Fruit fly (Drosophila melanogaster) whole organism, embryonic: ENCODE measurements around the gene Polr3E.

ENCODE experiments used
- Adf1 ChIP-seq: fragments of 200-800 bp; sonication (Bioruptor generic); IDR thresholded peaks from 2 replicates; pipeline ENCODE4 v1.3.6; 2022; ENCODE audit warnings: missing biosample characterization, missing genetic modification characterization
- Aef1 ChIP-seq: fragments of 200-800 bp; sonication (Bioruptor generic); IDR thresholded peaks from 3 replicates; pipeline ENCODE4 v1.3.6; 2022; ENCODE audit warnings: missing biosample characterization, missing genetic modification characterization
- Asciz ChIP-seq: fragments of 200-800 bp; sonication (Bioruptor generic); optimal IDR thresholded peaks from 2 replicates; lab custom pipeline; 2017; ENCODE audit warnings: missing biosample characterization, mild to moderate bottlenecking, missing genetic modification characterization, missing genetic modification reagents
- Awh ChIP-seq: fragments of 200-800 bp; sonication (Bioruptor generic); IDR thresholded peaks from 2 replicates; pipeline ENCODE4, ENCODE4 v1.3.6; 2022; ENCODE audit warnings: missing biosample characterization, missing genetic modification characterization
- CG10979 ChIP-seq: fragments of 200-800 bp; sonication (Bioruptor generic); optimal IDR thresholded peaks from 2 replicates; lab custom pipeline; 2018; ENCODE audit warnings: missing biosample characterization, mild to moderate bottlenecking, missing genetic modification characterization, moderate library complexity
- CG11456 ChIP-seq: fragments of 200-800 bp; sonication (Bioruptor generic); IDR thresholded peaks from 3 replicates; pipeline ENCODE4 v1.3.6; 2022; ENCODE audit warnings: missing biosample characterization, missing genetic modification characterization
- CG11696 ChIP-seq: fragments of 200-800 bp; sonication (Bioruptor generic); IDR thresholded peaks from 2 replicates; pipeline ENCODE4 v1.3.6; 2022; ENCODE audit warnings: missing biosample characterization, missing genetic modification characterization
- CG12219 ChIP-seq: fragments of 200-800 bp; sonication (Bioruptor generic); optimal IDR thresholded peaks from 3 replicates; lab custom pipeline; 2018; ENCODE audit warnings: missing biosample characterization, mild to moderate bottlenecking, missing genetic modification characterization
- CG15011 ChIP-seq: fragments of 200-800 bp; sonication (Bioruptor generic); optimal IDR thresholded peaks from 3 replicates; lab custom pipeline; 2018; ENCODE audit warnings: missing biosample characterization, mild to moderate bottlenecking, missing genetic modification characterization
- CG15073 ChIP-seq: fragments of 200-800 bp; sonication (Bioruptor generic); optimal IDR thresholded peaks from 2 replicates; lab custom pipeline; 2016; ENCODE audit warnings: missing biosample characterization, missing genetic modification characterization
- CG1529 ChIP-seq: fragments of 200-800 bp; sonication (Bioruptor generic); optimal IDR thresholded peaks from 3 replicates; lab custom pipeline; 2018; ENCODE audit warnings: missing biosample characterization, missing genetic modification characterization
- CG2889 ChIP-seq: fragments of 200-800 bp; sonication (Bioruptor generic); IDR thresholded peaks from 3 replicates; pipeline ENCODE4 v1.3.6; 2022; ENCODE audit warnings: missing biosample characterization, missing genetic modification characterization
- CG32532 ChIP-seq: fragments of 200-800 bp; sonication (Bioruptor generic); IDR thresholded peaks from 2 replicates; pipeline ENCODE4 v1.3.6; 2022; ENCODE audit warnings: missing biosample characterization, missing genetic modification characterization
- CG3407 ChIP-seq: fragments of 200-800 bp; sonication (Bioruptor generic); optimal IDR thresholded peaks from 2 replicates; lab custom pipeline; 2018; ENCODE audit warnings: missing biosample characterization, mild to moderate bottlenecking, missing genetic modification characterization
- CG4404 ChIP-seq: fragments of 200-800 bp; sonication (Bioruptor generic); IDR thresholded peaks from 2 replicates; pipeline ENCODE4 v1.3.6; 2022; ENCODE audit warnings: missing biosample characterization, missing genetic modification characterization
- CG6791 ChIP-seq: fragments of 200-800 bp; sonication (Bioruptor generic); IDR thresholded peaks from 3 replicates; pipeline ENCODE4 v1.3.6; 2022; ENCODE audit warnings: missing biosample characterization, missing genetic modification characterization; ENCODE audit not compliant: partially characterized antibody
- CG6854 ChIP-seq: fragments of 200-800 bp; sonication (Bioruptor generic); optimal IDR thresholded peaks from 3 replicates; lab custom pipeline; 2017; ENCODE audit warnings: missing biosample characterization, mild to moderate bottlenecking, missing genetic modification characterization
- CG8089 ChIP-seq: fragments of 200-800 bp; sonication (Bioruptor generic); optimal IDR thresholded peaks from 3 replicates; lab custom pipeline; 2016; ENCODE audit warnings: missing biosample characterization, missing genetic modification characterization
- CG8281 ChIP-seq: fragments of 200-800 bp; sonication (Bioruptor generic); optimal IDR thresholded peaks from 2 replicates; lab custom pipeline; 2018; ENCODE audit warnings: missing biosample characterization, mild to moderate bottlenecking, missing genetic modification characterization, moderate library complexity
- Chrac-16 ChIP-seq: fragments of 200-800 bp; sonication (Bioruptor generic); optimal IDR thresholded peaks from 3 replicates; lab custom pipeline; 2016; ENCODE audit warnings: missing biosample characterization, missing genetic modification characterization
- Dref ChIP-seq: fragments of 200-800 bp; sonication (Bioruptor generic); IDR thresholded peaks from 2 replicates; pipeline ENCODE4 v1.3.6; 2022; ENCODE audit warnings: missing biosample characterization, missing genetic modification characterization
- HmgZ ChIP-seq: fragments of 200-800 bp; sonication (Bioruptor generic); optimal IDR thresholded peaks from 2 replicates; lab custom pipeline; 2018; ENCODE audit warnings: missing biosample characterization, mild to moderate bottlenecking, missing genetic modification characterization
- Hmr ChIP-seq: fragments of 200-800 bp; sonication (Bioruptor generic); optimal IDR thresholded peaks from 3 replicates; lab custom pipeline; 2017; ENCODE audit warnings: mild to moderate bottlenecking, missing biosample characterization, missing genetic modification reagents, missing genetic modification characterization
- Hr78 ChIP-seq, 2 experiments: fragments of 200-800 bp in 1 of 2; fragments of >200 bp in 1 of 2; sonication (Bioruptor generic) in 1 of 2; optimal IDR thresholded peaks; 2 replicates each; lab custom pipeline; 2017 to 2019; ENCODE audit warnings: missing biosample characterization in 2 of 2, missing genetic modification characterization in 2 of 2, mild to moderate bottlenecking in 1 of 2, moderate library complexity in 1 of 2
- MTF-1 ChIP-seq: fragments of 200-800 bp; sonication (Bioruptor generic); optimal IDR thresholded peaks from 2 replicates; lab custom pipeline; 2018; ENCODE audit warnings: missing biosample characterization, mild to moderate bottlenecking, missing genetic modification characterization, borderline replicate concordance
- Mrtf ChIP-seq: fragments of 200-800 bp; sonication (Bioruptor generic); IDR thresholded peaks from 3 replicates; pipeline ENCODE4 v1.3.6; 2022; ENCODE audit warnings: missing biosample characterization, missing genetic modification characterization
- NFAT ChIP-seq: fragments of 200-800 bp; sonication (Bioruptor generic); IDR thresholded peaks from 2 replicates; pipeline ENCODE4 v1.3.6; 2022; ENCODE audit warnings: missing biosample characterization, missing genetic modification characterization
- Neu2 ChIP-seq: fragments of 200-800 bp; sonication (Bioruptor generic); optimal IDR thresholded peaks from 3 replicates; lab custom pipeline; 2016; ENCODE audit warnings: missing biosample characterization, missing genetic modification characterization, borderline replicate concordance
- Nf-YA ChIP-seq: fragments of 200-800 bp; sonication (Bioruptor generic); IDR thresholded peaks from 2 replicates; pipeline ENCODE4 v1.3.6; 2022; ENCODE audit warnings: missing biosample characterization, missing genetic modification characterization
- NfI ChIP-seq: fragments of 200-800 bp; sonication (Bioruptor generic); optimal IDR thresholded peaks from 3 replicates; lab custom pipeline; 2018; ENCODE audit warnings: missing biosample characterization, mild to moderate bottlenecking, missing genetic modification characterization, moderate library complexity
- Optix ChIP-seq: fragments of 200-800 bp; sonication (Bioruptor generic); IDR thresholded peaks from 3 replicates; pipeline ENCODE4 v1.3.6; 2022; ENCODE audit warnings: missing biosample characterization, missing genetic modification characterization
- Taf1 ChIP-seq: fragments of 200-800 bp; sonication (Bioruptor generic); IDR thresholded peaks from 2 replicates; pipeline ENCODE4 v1.3.6; 2022; ENCODE audit warnings: missing biosample characterization, missing genetic modification characterization
- Tbp ChIP-seq: fragments of >200 bp; optimal IDR thresholded peaks from 2 replicates; lab custom pipeline; 2018; ENCODE audit warnings: missing biosample characterization, missing genetic modification characterization
- Xrp1 ChIP-seq: fragments of 200-800 bp; sonication (Bioruptor generic); IDR thresholded peaks from 2 replicates; pipeline ENCODE4 v1.3.6; 2022; ENCODE audit warnings: missing biosample characterization, missing genetic modification characterization
- YL-1 ChIP-seq: fragments of 200-800 bp; sonication (Bioruptor generic); optimal IDR thresholded peaks from 3 replicates; lab custom pipeline; 2017; ENCODE audit warnings: missing biosample characterization, mild to moderate bottlenecking, missing genetic modification characterization
- ac ChIP-seq: fragments of 200-800 bp; sonication (Bioruptor generic); optimal IDR thresholded peaks from 3 replicates; lab custom pipeline; 2017; ENCODE audit warnings: missing biosample characterization, mild to moderate bottlenecking, missing genetic modification characterization
- az2 ChIP-seq: fragments of 200-800 bp; sonication (Bioruptor generic); optimal IDR thresholded peaks from 3 replicates; lab custom pipeline; 2016; ENCODE audit warnings: missing biosample characterization, missing genetic modification characterization
- cad ChIP-seq: fragments of >200 bp; optimal IDR thresholded peaks from 2 replicates; lab custom pipeline; 2017; ENCODE audit warnings: missing biosample characterization, missing genetic modification characterization
- chm ChIP-seq: fragments of 200-800 bp; sonication (Bioruptor generic); IDR thresholded peaks from 2 replicates; pipeline ENCODE4 v1.3.6; 2022; ENCODE audit warnings: missing biosample characterization, missing genetic modification characterization
- emc ChIP-seq: fragments of 200-800 bp; sonication (Bioruptor generic); optimal IDR thresholded peaks from 2 replicates; lab custom pipeline; 2016; ENCODE audit warnings: missing biosample characterization, missing genetic modification characterization
- her ChIP-seq: fragments of 200-800 bp; sonication (Bioruptor generic); optimal IDR thresholded peaks from 2 replicates; lab custom pipeline; 2016; ENCODE audit warnings: missing biosample characterization, missing genetic modification characterization
- jing ChIP-seq: fragments of 200-800 bp; sonication (Bioruptor generic); optimal IDR thresholded peaks from 2 replicates; lab custom pipeline; 2018; ENCODE audit warnings: missing biosample characterization, mild to moderate bottlenecking, missing genetic modification characterization
- nom ChIP-seq: fragments of 200-800 bp; sonication (Bioruptor generic); optimal IDR thresholded peaks from 2 replicates; lab custom pipeline; 2017; ENCODE audit warnings: missing biosample characterization, missing genetic modification characterization, mild to moderate bottlenecking, moderate library complexity, missing genetic modification reagents
- p53 ChIP-seq: fragments of 200-800 bp; sonication (Bioruptor generic); optimal IDR thresholded peaks from 2 replicates; lab custom pipeline; 2016; ENCODE audit warnings: missing biosample characterization, missing genetic modification characterization
- pb ChIP-seq: fragments of 200-800 bp; sonication (Bioruptor generic); optimal IDR thresholded peaks from 3 replicates; lab custom pipeline; 2016; ENCODE audit warnings: missing biosample characterization, missing genetic modification characterization
- pum ChIP-seq: fragments of 200-800 bp; sonication (Bioruptor generic); optimal IDR thresholded peaks from 2 replicates; lab custom pipeline; 2016; ENCODE audit warnings: missing biosample characterization, missing genetic modification characterization
- ro ChIP-seq: fragments of 200-800 bp; sonication (Bioruptor generic); IDR thresholded peaks from 2 replicates; pipeline ENCODE4 v1.3.6; 2022; ENCODE audit warnings: missing biosample characterization, missing genetic modification characterization
- sens-2 ChIP-seq: fragments of 200-800 bp; sonication (Bioruptor generic); IDR thresholded peaks from 2 replicates; pipeline ENCODE4 v1.3.6; 2022; ENCODE audit warnings: missing biosample characterization, missing genetic modification characterization
- stc ChIP-seq: fragments of 200-800 bp; sonication (Bioruptor generic); IDR thresholded peaks from 2 replicates; pipeline ENCODE4 v1.3.6; 2022; ENCODE audit warnings: missing biosample characterization, missing genetic modification characterization
- toy ChIP-seq: fragments of 200-800 bp; sonication (Bioruptor generic); IDR thresholded peaks from 2 replicates; pipeline ENCODE4 v1.3.6; 2022; ENCODE audit warnings: missing biosample characterization, missing genetic modification characterization

Polr3E gene

dm6 chr3L:21007364-21008254 lies 24.0 kb upstream of the Polr3E start (continued):
- TF ChIP-seq CG1529 (peak; percentile 33), ac (peak; percentile 79), NfI (GFP tag; lab: Kevin White, UChicago) (no peak), CG15073 (GFP tag; lab: Kevin White, UChicago) (no peak), pum (GFP tag; lab: Kevin White, UChicago) (no peak), emc (GFP tag; lab: Kevin White, UChicago) (no peak), Xrp1 (GFP tag; lab: Robert Waterston, UW) (peak; percentile 65), her (GFP tag; lab: Kevin White, UChicago) (peak; percentile 14), Adf1 (no peak), stc (GFP tag; lab: Robert Waterston, UW) (no peak), Aef1 (no peak), CG10979 (tag; lab: Kevin White, UChicago) (peak; percentile 30), CG32532 (GFP tag; lab: Robert Waterston, UW) (no peak), CG6854 (GFP tag; lab: Kevin White, UChicago) (no peak), MTF-1 (GFP tag; lab: Kevin White, UChicago) (peak; percentile 62), CG3407 (GFP tag; lab: Kevin White, UChicago) (peak; percentile 66), Hmr (GFP tag; lab: Kevin White, UChicago) (no peak), Awh (peak; percentile 51; the same call in 1 of the 2 replicates), ro (no peak), Hr78 (GFP tag; optimal IDR thresholded peaks at IDR 0.05; lab: Kevin White, UChicago) (peak in 1 of 2 experiments; percentile 14), toy (GFP tag; lab: Robert Waterston, UW) (no peak), CG11456 (GFP tag; lab: Robert Waterston, UW) (no peak), p53 (GFP tag; lab: Kevin White, UChicago) (no peak), NFAT (GFP tag; lab: Robert Waterston, UW) (no peak), chm (peak; percentile 44; the same call in 1 of the 2 replicates), CG2889 (GFP tag; lab: Robert Waterston, UW) (no peak), Chrac-16 (GFP tag; lab: Kevin White, UChicago) (no peak), nom (GFP tag; lab: Kevin White, UChicago) (peak; percentile 9), Tbp (GFP tag; lab: Kevin White, UChicago) (no peak), Mrtf (GFP tag; lab: Robert Waterston, UW) (no peak), Taf1 (GFP tag; lab: Robert Waterston, UW) (no peak), CG11696 (no peak), CG8281 (tag; lab: Kevin White, UChicago) (peak; percentile 4), HmgZ (tag; lab: Kevin White, UChicago) (no peak), sens-2 (GFP tag; lab: Robert Waterston, UW) (no peak), CG4404 (GFP tag; lab: Robert Waterston, UW) (no peak), pb (GFP tag; lab: Kevin White, UChicago) (no peak), Dref (GFP tag; lab: Robert Waterston, UW) (no peak), cad (GFP tag; lab: Kevin White, UChicago) (no peak), Neu2 (no peak), CG15011 (GFP tag; lab: Kevin White, UChicago) (peak; percentile 2), jing (GFP tag; lab: Kevin White, UChicago) (no peak), Nf-YA (GFP tag; lab: Robert Waterston, UW) (no peak), Asciz (GFP tag; lab: Kevin White, UChicago) (no peak), CG8089 (GFP tag; lab: Kevin White, UChicago) (peak; percentile 15), CG12219 (no peak), YL-1 (GFP tag; lab: Kevin White, UChicago) (no peak), az2 (GFP tag; lab: Kevin White, UChicago) (no peak), Optix (GFP tag; lab: Robert Waterston, UW) (no peak), CG6791 (GFP tag; lab: Robert Waterston, UW) (no peak)
